Worm (Caenorhabditis elegans): ENCODE results near the gene T23G7.3.

DNA sequence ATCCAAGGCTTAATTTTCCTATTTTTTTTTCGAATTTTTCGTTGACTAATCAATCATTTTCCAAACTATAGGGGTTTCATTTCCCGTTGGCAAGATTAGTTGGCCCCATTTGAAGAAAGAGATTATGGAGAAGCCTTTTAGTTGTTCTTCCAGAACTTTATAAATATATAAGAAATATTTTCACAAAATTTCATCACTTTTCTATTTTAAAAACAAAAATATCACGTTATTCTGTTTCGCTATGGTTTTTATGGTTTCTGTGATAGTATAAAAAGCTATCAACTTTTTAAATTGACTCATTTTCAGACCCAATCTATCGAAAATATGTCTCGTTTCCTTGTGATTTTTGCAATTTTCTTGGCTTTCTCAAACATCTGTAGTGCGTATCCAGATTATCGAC lies 31.8 kb downstream of the T23G7.3 start, which contains the start of gene nlp-78:
- TF ChIP-seq ref-1 (GFP tag; conservative IDR thresholded peaks at IDR 0.05) (no peak), cog-1 (tag; optimal IDR thresholded peaks at IDR 0.05) (no peak)
